Worm (Caenorhabditis elegans): ENCODE data around the gene zmp-6.

The zmp-6 gene

ce11 chrIII:7201378-7202256, 46.0 kb downstream of the zmp-6 start, which contains the start of gene dpy-31:
TSS of gene dpy-31 (plus strand) at chrIII:7202206.
- peak; percentile 80 for TF ChIP-seq nhr-25 (tag; optimal IDR thresholded peaks at IDR 0.05)
- no peak for TF ChIP-seq R02D3.7 (tag; optimal IDR thresholded peaks at IDR 0.05)
- TF ChIP-seq elt-2 (tag; optimal IDR thresholded peaks at IDR 0.05): no peak
- no peak for TF ChIP-seq nhr-76 (tag; optimal IDR thresholded peaks at IDR 0.05)
- no peak for TF ChIP-seq unc-62 (GFP tag; optimal IDR thresholded peaks at IDR 0.05)
- no peak for TF ChIP-seq nhr-11 (tag; optimal IDR thresholded peaks at IDR 0.05)
- TF ChIP-seq pha-4 (tag; optimal IDR thresholded peaks at IDR 0.05): no peak
- no peak for TF ChIP-seq nhr-77 (tag; optimal IDR thresholded peaks at IDR 0.05)
- TF ChIP-seq hmg-11 (tag; optimal IDR thresholded peaks at IDR 0.05): no peak
- TF ChIP-seq ceh-82 (tag; optimal IDR thresholded peaks at IDR 0.05): no peak
- TF ChIP-seq nhr-23 (tag; optimal IDR thresholded peaks at IDR 0.05): peak; percentile 89
- TF ChIP-seq nhr-43 (tag; optimal IDR thresholded peaks at IDR 0.05; ENCODE audit: poor library complexity, severe bottlenecking): peak; percentile 62
- no peak for TF ChIP-seq lin-39 (tag; optimal IDR thresholded peaks at IDR 0.05)
- peak in 1 of 3 experiments; percentile 47 for TF ChIP-seq elt-3 (tag; optimal IDR thresholded peaks at IDR 0.05)

- peak; percentile 32 for TF ChIP-seq nhr-43 (tag; optimal IDR thresholded peaks at IDR 0.05; ENCODE audit: poor library complexity, severe bottlenecking)
- no peak for TF ChIP-seq eor-1 (tag; optimal IDR thresholded peaks at IDR 0.05)
- no peak for TF ChIP-seq mdl-1 (tag; optimal IDR thresholded peaks at IDR 0.05)
- no peak for TF ChIP-seq nhr-76 (tag; optimal IDR thresholded peaks at IDR 0.05)
- TF ChIP-seq nhr-23 (tag; optimal IDR thresholded peaks at IDR 0.05): peak; percentile 47
- TF ChIP-seq elt-1 (tag; optimal IDR thresholded peaks at IDR 0.05): no peak
- no peak for TF ChIP-seq hmg-11 (tag; optimal IDR thresholded peaks at IDR 0.05)
- TF ChIP-seq nhr-25 (tag; optimal IDR thresholded peaks at IDR 0.05): peak; percentile 5
Measured at ce11 chrIII:7199467-7199866, 48.2 kb downstream of the zmp-6 start.

ce11 chrIII:7198838-7199237, 48.8 kb downstream of the zmp-6 start, which contains the start of gene pfd-5:
TSS of gene pfd-5 (minus strand) at chrIII:7198884.
- TF ChIP-seq lin-39 (tag; optimal IDR thresholded peaks at IDR 0.05): no peak
- no peak for TF ChIP-seq nhr-77 (tag; optimal IDR thresholded peaks at IDR 0.05)
- peak; percentile 3 for TF ChIP-seq egl-5 (tag; optimal IDR thresholded peaks at IDR 0.05)
- peak; percentile 15 for TF ChIP-seq nhr-25 (tag; optimal IDR thresholded peaks at IDR 0.05)
- peak; percentile 7 for TF ChIP-seq lsy-12 (tag; optimal IDR thresholded peaks at IDR 0.05)
- peak; percentile 76 for TF ChIP-seq pha-4 (tag; optimal IDR thresholded peaks at IDR 0.05)
- TF ChIP-seq egl-27 (tag; optimal IDR thresholded peaks at IDR 0.05): no peak
- TF ChIP-seq nhr-23 (tag; optimal IDR thresholded peaks at IDR 0.05): peak; percentile 45
- TF ChIP-seq lin-15B (tag; optimal IDR thresholded peaks at IDR 0.05): peak; percentile 61
- TF ChIP-seq nhr-43 (tag; optimal IDR thresholded peaks at IDR 0.05; ENCODE audit: poor library complexity, severe bottlenecking): peak; percentile 84
- peak; percentile 64 for TF ChIP-seq nfya-1 (tag; optimal IDR thresholded peaks at IDR 0.05; ENCODE audit: insufficient read depth)

- TF ChIP-seq snpc-4 (tag; optimal IDR thresholded peaks at IDR 0.05) (no peak), ceh-28 (tag; optimal IDR thresholded peaks at IDR 0.05) (no peak), daf-12 (tag; optimal IDR thresholded peaks at IDR 0.05) (no peak), elt-2 (tag; optimal IDR thresholded peaks at IDR 0.05) (no peak), nhr-237 (tag; optimal IDR thresholded peaks at IDR 0.05) (no peak), lsy-12 (tag; optimal IDR thresholded peaks at IDR 0.05) (no peak), nhr-76 (tag; optimal IDR thresholded peaks at IDR 0.05) (no peak), nhr-11 (tag; optimal IDR thresholded peaks at IDR 0.05) (no peak), ztf-11 (tag; optimal IDR thresholded peaks at IDR 0.05) (no peak), ceh-9 (tag; optimal IDR thresholded peaks at IDR 0.05) (no peak), nhr-77 (tag; optimal IDR thresholded peaks at IDR 0.05) (no peak), ztf-4 (tag; optimal IDR thresholded peaks at IDR 0.05) (no peak), unc-62 (GFP tag; optimal IDR thresholded peaks at IDR 0.05) (no peak), mdl-1 (tag; optimal IDR thresholded peaks at IDR 0.05) (no peak), fos-1 (tag; optimal IDR thresholded peaks at IDR 0.05) (no peak), nhr-67 (tag; optimal IDR thresholded peaks at IDR 0.05) (no peak), ama-1 (optimal IDR thresholded peaks at IDR 0.05) (no peak), elt-1 (tag; optimal IDR thresholded peaks at IDR 0.05) (no peak), nhr-28 (tag; optimal IDR thresholded peaks at IDR 0.05) (no peak)
Measured at ce11 chrIII:7197973-7198372, 49.7 kb downstream of the zmp-6 start, which contains the start of gene exos-9. TSS of gene exos-9 (minus strand) at chrIII:7198073.

Measured in whole organism, L3 larva.